Worm (Caenorhabditis elegans) whole organism, early embryonic: Measurements from ENCODE around the gene F29A7.8.

Experiments used
- B0310.2 ChIP-seq: sonication (generic microtip); optimal IDR thresholded peaks from 2 replicates; lab custom pipeline; 2016; ENCODE audit warnings: mild to moderate bottlenecking, missing genetic modification characterization, missing compliant biosample characterization
- F13C5.2 ChIP-seq: sonication (generic microtip); optimal IDR thresholded peaks from 2 replicates; lab custom pipeline; 2017; ENCODE audit warnings: mild to moderate bottlenecking, missing genetic modification characterization, inconsistent platforms, missing compliant biosample characterization
- aly-1 ChIP-seq: sonication (generic microtip); optimal IDR thresholded peaks from 2 replicates; lab custom pipeline; 2016; ENCODE audit warnings: missing genetic modification characterization, missing compliant biosample characterization
- ama-1 ChIP-seq: fragments of 150-350 bp; optimal IDR thresholded peaks from 2 replicates; lab custom pipeline; 2014
- ceh-13 ChIP-seq: fragments of 200-800 bp; sonication (Bioruptor generic); optimal IDR thresholded peaks from 2 replicates; lab custom pipeline; 2018; ENCODE audit warnings: mild to moderate bottlenecking, missing genetic modification characterization, missing compliant biosample characterization
- ceh-36 ChIP-seq: sonication (generic microtip); optimal IDR thresholded peaks from 2 replicates; lab custom pipeline; 2016; ENCODE audit warnings: missing genetic modification characterization, inconsistent platforms, missing compliant biosample characterization
- ets-7 ChIP-seq: sonication (generic microtip); optimal IDR thresholded peaks from 2 replicates; lab custom pipeline; 2016; ENCODE audit warnings: missing genotype, missing genetic modification characterization, missing compliant biosample characterization
- flt-1 ChIP-seq: fragments of 200-800 bp; sonication (Bioruptor generic); IDR thresholded peaks from 2 replicates; pipeline ENCODE4 v1.3.6; 2022; ENCODE audit warnings: missing genetic modification characterization, missing compliant biosample characterization
- hmbx-1 ChIP-seq: sonication (generic microtip); optimal IDR thresholded peaks from 2 replicates; lab custom pipeline; 2016; ENCODE audit warnings: mild to moderate bottlenecking, missing genetic modification characterization, missing compliant biosample characterization
- hmg-4 ChIP-seq: fragments of 200-800 bp; sonication (Bioruptor generic); optimal IDR thresholded peaks from 2 replicates; lab custom pipeline; 2018; ENCODE audit warnings: mild to moderate bottlenecking, missing genetic modification characterization, missing compliant biosample characterization
- hnd-1 ChIP-seq: sonication (generic microtip); optimal IDR thresholded peaks from 2 replicates; lab custom pipeline; 2016; ENCODE audit warnings: missing genetic modification characterization, missing compliant biosample characterization
- pes-1 ChIP-seq: fragments of 200-800 bp; sonication (Bioruptor generic); IDR thresholded peaks from 2 replicates; pipeline ENCODE4 v1.3.6; 2022; ENCODE audit warnings: missing genetic modification reagents, missing genetic modification characterization, missing compliant biosample characterization
- scrt-1 ChIP-seq: fragments of 200-800 bp; sonication (Bioruptor generic); IDR thresholded peaks from 2 replicates; pipeline ENCODE4 v1.3.6; 2022; ENCODE audit warnings: missing genetic modification characterization, missing compliant biosample characterization
- sea-1 ChIP-seq: fragments of 200-800 bp; sonication (Bioruptor generic); conservative IDR thresholded peaks from 2 replicates; pipeline ENCODE4 v1.3.6; 2022; ENCODE audit warnings: missing genetic modification characterization, missing compliant biosample characterization
- tbx-11 ChIP-seq: fragments of 200-800 bp; sonication (Bioruptor generic); IDR thresholded peaks from 2 replicates; pipeline ENCODE4 v1.3.6; 2022; ENCODE audit warnings: missing genetic modification characterization, missing compliant biosample characterization
- tbx-37 ChIP-seq: fragments of 200-800 bp; sonication (Bioruptor generic); conservative IDR thresholded peaks from 2 replicates; pipeline ENCODE4 v1.3.6; 2022; ENCODE audit warnings: missing genetic modification reagents, missing genetic modification characterization, missing compliant biosample characterization
- tra-4 ChIP-seq: sonication (generic microtip); optimal IDR thresholded peaks from 2 replicates; lab custom pipeline; 2017; ENCODE audit warnings: missing genetic modification characterization, missing compliant biosample characterization

F29A7.8 gene

DNA sequence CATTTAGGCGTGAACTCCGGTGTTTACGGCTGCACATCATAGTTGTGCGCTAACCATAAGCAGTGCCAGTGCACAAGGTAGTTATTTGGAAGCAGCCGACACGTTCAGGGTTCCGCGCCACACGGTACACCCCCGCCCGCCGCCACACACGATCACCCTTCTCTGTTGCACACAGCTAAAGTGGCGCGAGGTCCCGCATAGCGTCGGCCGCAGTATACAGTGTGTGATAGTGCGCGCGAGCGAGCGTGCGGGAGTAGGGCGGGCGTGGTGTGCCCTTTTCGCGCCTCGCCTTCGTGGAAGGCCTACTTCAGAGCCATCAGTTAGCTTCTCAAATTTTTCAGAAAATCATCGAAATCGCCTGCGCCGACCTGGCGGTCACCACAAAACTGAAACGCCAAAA is 20.9 kb downstream of the F29A7.8 start:
- no peak for TF ChIP-seq ets-7
- TF ChIP-seq tbx-37 (GFP tag; lab: Robert Waterston, UW): no peak
- TF ChIP-seq hmbx-1: no peak
- no peak for TF ChIP-seq F13C5.2
- no peak for TF ChIP-seq hmg-4 (GFP tag; lab: Kevin White, UChicago)
- TF ChIP-seq tra-4: no peak
- TF ChIP-seq pes-1 (GFP tag; lab: Robert Waterston, UW): no peak
- TF ChIP-seq B0310.2 (tag; lab: Kevin White, UChicago): no peak
- TF ChIP-seq ama-1: no peak
- TF ChIP-seq hnd-1: no peak
- TF ChIP-seq sea-1: no peak
- no peak for TF ChIP-seq flt-1

ce11 chrII:2736156-2736728 is 21.6 kb downstream of the F29A7.8 start, which contains the start of gene T05A8.8:
Gene T05A8.8 (plus strand): TSS chrII:2736678.
- no peak for TF ChIP-seq hmg-4 (GFP tag; lab: Kevin White, UChicago)

- TF ChIP-seq B0310.2 (tag; lab: Kevin White, UChicago): no peak
Measured at ce11 chrII:2735644-2736043, 22.2 kb downstream of the F29A7.8 start.

ce11 chrII:2735192-2735591 is 22.7 kb downstream of the F29A7.8 start, which contains the start of gene wdr-31:
Gene wdr-31 (minus strand): TSS chrII:2735292.
- no peak for TF ChIP-seq flt-1
- TF ChIP-seq hnd-1: no peak
- TF ChIP-seq tra-4: no peak
- no peak for TF ChIP-seq F13C5.2
- no peak for TF ChIP-seq tbx-11
- TF ChIP-seq ets-7: no peak
- no peak for TF ChIP-seq tbx-37 (GFP tag; lab: Robert Waterston, UW)
- TF ChIP-seq hmg-4 (GFP tag; lab: Kevin White, UChicago): no peak
- no peak for TF ChIP-seq aly-1
- TF ChIP-seq sea-1: no peak
- TF ChIP-seq pes-1 (GFP tag; lab: Robert Waterston, UW): no peak
- TF ChIP-seq ama-1: no peak
- no peak for TF ChIP-seq ceh-36 (tag; lab: Kevin White, UChicago)

- no peak for TF ChIP-seq aly-1
- TF ChIP-seq scrt-1 (GFP tag; lab: Robert Waterston, UW): 0 out of 2 replicates have a peak, but pooled peaks have one; percentile 27
Measured at ce11 chrII:2734735-2735134, 23.1 kb downstream of the F29A7.8 start.

DNA sequence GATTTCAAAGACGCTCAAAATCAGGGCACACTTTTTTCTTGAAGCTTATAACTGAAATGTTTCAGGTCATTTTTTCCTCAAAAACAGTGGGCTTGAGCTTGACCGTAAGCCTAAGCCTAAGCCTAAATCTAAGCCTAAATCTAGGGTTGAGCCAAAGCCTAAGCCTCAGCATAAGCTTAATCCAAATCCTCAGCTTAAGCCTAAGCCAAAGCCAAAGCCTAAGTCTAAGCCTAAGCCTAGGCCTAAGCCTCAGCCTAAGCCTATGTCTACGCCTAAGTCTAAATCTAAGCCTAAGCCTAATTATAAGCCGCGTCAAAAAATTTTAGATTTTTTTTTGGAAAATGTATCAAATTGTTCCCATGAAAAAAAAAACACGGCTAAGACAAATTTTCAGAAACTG is 23.6 kb downstream of the F29A7.8 start:
- TF ChIP-seq ceh-36 (tag; lab: Kevin White, UChicago) (peak; percentile 66), ets-7 (no peak)

- TF ChIP-seq tbx-37 (GFP tag; lab: Robert Waterston, UW) (no peak), pes-1 (GFP tag; lab: Robert Waterston, UW) (no peak), aly-1 (no peak), ceh-36 (tag; lab: Kevin White, UChicago) (no peak), ama-1 (no peak), ceh-13 (GFP tag; lab: Kevin White, UChicago) (no peak), ets-7 (no peak), flt-1 (no peak), B0310.2 (tag; lab: Kevin White, UChicago) (no peak), hnd-1 (no peak), tbx-11 (no peak), hmg-4 (GFP tag; lab: Kevin White, UChicago) (no peak), scrt-1 (GFP tag; lab: Robert Waterston, UW) (no peak), hmbx-1 (no peak), F13C5.2 (no peak)
Measured at ce11 chrII:2730647-2731046, 27.2 kb downstream of the F29A7.8 start.

DNA sequence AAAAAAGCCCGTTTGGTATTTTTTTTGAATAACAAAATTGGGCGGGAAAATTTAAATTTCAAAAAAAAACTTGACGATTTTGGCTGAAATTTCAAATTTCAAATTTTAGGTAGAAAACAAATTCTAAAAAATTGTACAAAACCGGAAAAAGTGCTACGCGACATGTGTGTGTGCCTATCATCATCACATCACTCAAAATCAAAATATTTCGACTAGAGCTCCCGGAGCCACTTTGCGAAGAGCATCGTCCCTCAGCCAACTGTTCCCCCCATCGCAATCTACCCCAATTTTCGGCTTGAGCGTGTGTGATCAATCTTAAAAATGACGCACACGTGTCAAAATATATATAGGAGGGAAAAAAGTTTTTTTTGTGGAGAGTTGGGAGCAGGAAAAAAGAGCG is 31.1 kb downstream of the F29A7.8 start:
- TF ChIP-seq tbx-37 (GFP tag; lab: Robert Waterston, UW) (no peak), tbx-11 (no peak), ama-1 (no peak), scrt-1 (GFP tag; lab: Robert Waterston, UW) (no peak), hmbx-1 (no peak), pes-1 (GFP tag; lab: Robert Waterston, UW) (no peak), hmg-4 (GFP tag; lab: Kevin White, UChicago) (no peak), flt-1 (no peak), hnd-1 (no peak), aly-1 (no peak), ets-7 (no peak), sea-1 (no peak), F13C5.2 (no peak), B0310.2 (tag; lab: Kevin White, UChicago) (no peak), ceh-36 (tag; lab: Kevin White, UChicago) (no peak), ceh-13 (GFP tag; lab: Kevin White, UChicago) (no peak), tra-4 (no peak)

- TF ChIP-seq B0310.2 (tag; lab: Kevin White, UChicago): no peak
- no peak for TF ChIP-seq ceh-36 (tag; lab: Kevin White, UChicago)
- no peak for TF ChIP-seq hmg-4 (GFP tag; lab: Kevin White, UChicago)
- TF ChIP-seq hmbx-1: no peak
- TF ChIP-seq tbx-11: no peak
- TF ChIP-seq F13C5.2: no peak
- no peak for TF ChIP-seq flt-1
- no peak for TF ChIP-seq pes-1 (GFP tag; lab: Robert Waterston, UW)
Measured at ce11 chrII:2725561-2725960, 32.3 kb downstream of the F29A7.8 start, which contains the start of the genes T05A8.11 and nep-2. Gene T05A8.11 (minus strand): TSS chrII:2725661. Gene nep-2 (minus strand): TSS chrII:2725752.
